Worm (Caenorhabditis elegans) whole organism, L4 larva: Measurements from ENCODE around the gene npr-2.

Source experiments
- F49E8.2 ChIP-seq: sonication (generic microtip); optimal IDR thresholded peaks from 2 replicates; lab custom pipeline; 2016; ENCODE audit warnings: missing compliant biosample characterization, mild to moderate bottlenecking, missing genetic modification characterization, borderline replicate concordance
- R02D3.7 ChIP-seq: fragments of 150-350 bp; sonication (generic microtip); optimal IDR thresholded peaks from 3 replicates; lab custom pipeline; 2014; ENCODE audit warnings: missing biosample characterization, missing genetic modification characterization
- T20F7.1 ChIP-seq: fragments of 200-800 bp; sonication (Bioruptor generic); optimal IDR thresholded peaks from 2 replicates; lab custom pipeline; 2018; ENCODE audit warnings: mild to moderate bottlenecking, missing genetic modification characterization, missing compliant biosample characterization
- Y48G9A.11 ChIP-seq: fragments of 200-800 bp; sonication (Bioruptor generic); IDR thresholded peaks from 2 replicates; pipeline ENCODE4 v1.3.6; 2022; ENCODE audit warnings: missing genetic modification reagents, missing genetic modification characterization, missing compliant biosample characterization
- Y75B8A.6 ChIP-seq: fragments of 200-800 bp; sonication (Bioruptor generic); IDR thresholded peaks from 2 replicates; pipeline ENCODE4 v1.3.6; 2022; ENCODE audit warnings: missing genetic modification reagents, missing genetic modification characterization, missing compliant biosample characterization
- aha-1 ChIP-seq: fragments of 150-350 bp; peaks from one replicate; lab custom pipeline; 2014; ENCODE audit warnings: missing biosample characterization, missing genetic modification characterization
- ama-1 ChIP-seq: fragments of 150-350 bp; optimal IDR thresholded peaks from 2 replicates; lab custom pipeline; 2014; ENCODE audit warnings: inconsistent platforms, mixed read lengths
- ceh-20 ChIP-seq: fragments of 200-800 bp; sonication (Bioruptor generic); IDR thresholded peaks from 2 replicates; pipeline ENCODE4 v1.3.6; 2022; ENCODE audit warnings: missing genetic modification reagents, missing genetic modification characterization, missing compliant biosample characterization
- ceh-44 ChIP-seq: fragments of 200-800 bp; sonication (Bioruptor generic); IDR thresholded peaks from 2 replicates; pipeline ENCODE4 v1.3.6; 2022; ENCODE audit warnings: missing genetic modification reagents, missing genetic modification characterization, missing compliant biosample characterization
- cey-2 ChIP-seq: sonication (generic microtip); optimal IDR thresholded peaks from 3 replicates; lab custom pipeline; 2017; ENCODE audit warnings: missing genetic modification characterization, mild to moderate bottlenecking, missing compliant biosample characterization, antibody characterized with exemption, borderline replicate concordance; ENCODE audit not compliant: insufficient read depth
- ctbp-1 ChIP-seq: fragments of 200-800 bp; sonication (Bioruptor generic); IDR thresholded peaks from 2 replicates; pipeline ENCODE4 v1.3.6; 2022; ENCODE audit warnings: missing genetic modification reagents, missing genetic modification characterization, missing compliant biosample characterization
- daf-12 ChIP-seq: fragments of 150-350 bp; optimal IDR thresholded peaks from 2 replicates; lab custom pipeline; 2014; ENCODE audit warnings: missing biosample characterization, missing genetic modification reagents, missing genetic modification characterization
- daf-16 ChIP-seq, 3 experiments: sonication (generic microtip); optimal IDR thresholded peaks; 2 replicates each; lab custom pipeline; 2016 to 2017; ENCODE audit warnings: missing genetic modification characterization in 3 of 3, missing genetic modification reagents in 3 of 3, mild to moderate bottlenecking in 2 of 3, missing compliant biosample characterization in 2 of 3, missing biosample characterization in 1 of 3, moderate library complexity in 1 of 3
- dmd-9 ChIP-seq: fragments of 200-800 bp; sonication (Bioruptor generic); IDR thresholded peaks from 2 replicates; pipeline ENCODE4 v1.3.6; 2022; ENCODE audit warnings: missing genetic modification reagents, missing genetic modification characterization, missing compliant biosample characterization
- dpl-1 ChIP-seq: fragments of 150-350 bp; optimal IDR thresholded peaks from 2 replicates; lab custom pipeline; 2014; ENCODE audit warnings: missing biosample characterization, missing genetic modification reagents, missing genetic modification characterization
- dve-1 ChIP-seq: sonication (generic microtip); optimal IDR thresholded peaks from 2 replicates; lab custom pipeline; 2017; ENCODE audit warnings: antibody characterized with exemption, mild to moderate bottlenecking, missing genetic modification characterization, missing compliant biosample characterization; ENCODE audit not compliant: insufficient read depth
- egl-27 ChIP-seq: sonication (generic microtip); optimal IDR thresholded peaks from 3 replicates; lab custom pipeline; 2017; ENCODE audit warnings: missing biosample characterization, missing genetic modification reagents, missing genetic modification characterization
- fkh-10 ChIP-seq: fragments of 150-350 bp; optimal IDR thresholded peaks from 2 replicates; lab custom pipeline; 2014; ENCODE audit warnings: missing biosample characterization, missing genetic modification reagents, missing genetic modification characterization
- hmg-1.1 ChIP-seq: fragments of 200-800 bp; sonication (Bioruptor generic); IDR thresholded peaks from 2 replicates; pipeline ENCODE4 v1.3.6; 2022; ENCODE audit warnings: missing genetic modification reagents, missing genetic modification characterization, missing compliant biosample characterization
- jun-1 ChIP-seq: fragments of 150-350 bp; optimal IDR thresholded peaks from 2 replicates; lab custom pipeline; 2014; ENCODE audit warnings: missing biosample characterization, missing genetic modification reagents, missing genetic modification characterization
- lin-1 ChIP-seq: fragments of 200-800 bp; sonication (Bioruptor generic); IDR thresholded peaks from 2 replicates; pipeline ENCODE4 v1.3.6; 2022; ENCODE audit warnings: missing genetic modification reagents, missing genetic modification characterization, missing compliant biosample characterization
- lin-13 ChIP-seq: fragments of 150-350 bp; optimal IDR thresholded peaks from 2 replicates; lab custom pipeline; 2014; ENCODE audit warnings: missing biosample characterization, missing genetic modification reagents, missing genetic modification characterization
- lin-29 ChIP-seq: fragments of 200-800 bp; sonication (Bioruptor generic); IDR thresholded peaks from 2 replicates; pipeline ENCODE4 v1.3.6; 2022; ENCODE audit warnings: missing genetic modification reagents, missing genetic modification characterization, missing compliant biosample characterization
- lin-39 ChIP-seq: fragments of 150-350 bp; optimal IDR thresholded peaks from 2 replicates; lab custom pipeline; 2014; ENCODE audit warnings: missing biosample characterization, missing genetic modification reagents, missing genetic modification characterization
- lir-3 ChIP-seq: sonication (generic microtip); optimal IDR thresholded peaks from 2 replicates; lab custom pipeline; 2016; ENCODE audit warnings: mild to moderate bottlenecking, missing genetic modification characterization, missing compliant biosample characterization
- lsy-2 ChIP-seq, 2 experiments: fragments of 150-350 bp in 1 of 2; sonication (generic microtip) in 1 of 2; optimal IDR thresholded peaks; 2 replicates each; lab custom pipeline; 2014 to 2017; ENCODE audit warnings: missing biosample characterization in 2 of 2, missing genetic modification characterization in 2 of 2
- madf-5 ChIP-seq, 2 experiments: fragments of 200-800 bp; sonication (Bioruptor generic); IDR thresholded peaks; 2 replicates each; pipeline ENCODE4 v1.3.6; 2022; ENCODE audit warnings: missing compliant biosample characterization in 2 of 2, missing genetic modification characterization in 2 of 2
- madf-9 ChIP-seq: fragments of 200-800 bp; sonication (Bioruptor generic); conservative IDR thresholded peaks from 2 replicates; pipeline ENCODE4 v1.3.6; 2022; ENCODE audit warnings: missing genetic modification reagents, missing genetic modification characterization, missing compliant biosample characterization
- mdl-1 ChIP-seq, 2 experiments: fragments of 150-350 bp in 1 of 2; sonication (generic microtip) in 1 of 2; optimal IDR thresholded peaks; 2 replicates each; lab custom pipeline; 2014 to 2017; ENCODE audit warnings: missing biosample characterization in 2 of 2, missing genetic modification characterization in 2 of 2
- mes-2 ChIP-seq: sonication (generic microtip); optimal IDR thresholded peaks from 2 replicates; lab custom pipeline; 2016; ENCODE audit warnings: missing genotype, mild to moderate bottlenecking, missing genetic modification characterization, missing compliant biosample characterization; ENCODE audit not compliant: poor library complexity, severe bottlenecking
- mxl-2 ChIP-seq: fragments of 200-800 bp; sonication (Bioruptor generic); conservative IDR thresholded peaks from 2 replicates; pipeline ENCODE4 v1.3.6; 2022; ENCODE audit warnings: missing genetic modification reagents, missing genetic modification characterization, missing compliant biosample characterization
- nhr-10 ChIP-seq: fragments of 150-350 bp; optimal IDR thresholded peaks from 2 replicates; lab custom pipeline; 2014; ENCODE audit warnings: missing biosample characterization, missing genetic modification characterization
- nhr-111 ChIP-seq: fragments of 200-800 bp; sonication (Bioruptor generic); optimal IDR thresholded peaks from 2 replicates; lab custom pipeline; 2018; ENCODE audit warnings: mild to moderate bottlenecking, missing genetic modification characterization, missing compliant biosample characterization
- nhr-237 ChIP-seq: sonication (generic microtip); optimal IDR thresholded peaks from 2 replicates; lab custom pipeline; 2017; ENCODE audit warnings: missing biosample characterization, missing genetic modification characterization
- nhr-25 ChIP-seq: sonication (generic microtip); optimal IDR thresholded peaks from 2 replicates; lab custom pipeline; 2017; ENCODE audit warnings: missing genetic modification characterization, mild to moderate bottlenecking, missing compliant biosample characterization, antibody characterized with exemption, moderate library complexity, borderline replicate concordance; ENCODE audit not compliant: insufficient read depth
- nhr-41 ChIP-seq: fragments of 200-800 bp; sonication (Bioruptor generic); IDR thresholded peaks from 2 replicates; pipeline ENCODE4 v1.3.6; 2022; ENCODE audit warnings: missing genetic modification reagents, missing genetic modification characterization, missing compliant biosample characterization
- nhr-6 ChIP-seq: fragments of 150-350 bp; optimal IDR thresholded peaks from 2 replicates; lab custom pipeline; 2014; ENCODE audit warnings: missing biosample characterization, missing genetic modification characterization
- pha-4 ChIP-seq, 2 experiments: fragments of 150-350 bp in 1 of 2; fragments of 200-800 bp in 1 of 2; sonication (Bioruptor generic) in 1 of 2; IDR thresholded peaks in 1 of 2; optimal IDR thresholded peaks in 1 of 2; 2 replicates each; pipeline versions ENCODE4 v1.3.6 to Lab custom; 2014 to 2022; ENCODE audit warnings: missing genetic modification characterization in 2 of 2, missing genetic modification reagents in 2 of 2, missing biosample characterization in 1 of 2, missing compliant biosample characterization in 1 of 2
- rbr-2 ChIP-seq: sonication (generic microtip); optimal IDR thresholded peaks from 2 replicates; lab custom pipeline; 2016; ENCODE audit warnings: missing genotype, missing genetic modification characterization, missing compliant biosample characterization
- saeg-2 ChIP-seq: fragments of 200-800 bp; sonication (Bioruptor generic); IDR thresholded peaks from 2 replicates; pipeline ENCODE4 v1.3.6; 2022; ENCODE audit warnings: missing genetic modification reagents, missing genetic modification characterization, missing compliant biosample characterization
- sdz-12 ChIP-seq: fragments of 200-800 bp; sonication (Bioruptor generic); optimal IDR thresholded peaks from 2 replicates; lab custom pipeline; 2018; ENCODE audit warnings: mild to moderate bottlenecking, missing genetic modification characterization, missing compliant biosample characterization
- skn-1 ChIP-seq: fragments of 150-350 bp; optimal IDR thresholded peaks from 2 replicates; lab custom pipeline; 2014; ENCODE audit warnings: missing biosample characterization, missing genetic modification characterization
- snpc-1.2 ChIP-seq: fragments of 200-800 bp; sonication (Bioruptor generic); IDR thresholded peaks from 2 replicates; pipeline ENCODE4 v1.3.6; 2022; ENCODE audit warnings: missing genetic modification reagents, missing genetic modification characterization, missing compliant biosample characterization
- snpc-4 ChIP-seq: fragments of 150-350 bp; optimal IDR thresholded peaks from 2 replicates; lab custom pipeline; 2014; ENCODE audit warnings: missing biosample characterization, missing genetic modification characterization
- spr-1 ChIP-seq: sonication (generic microtip); optimal IDR thresholded peaks from 2 replicates; lab custom pipeline; 2016; ENCODE audit warnings: mild to moderate bottlenecking, missing genetic modification characterization, missing compliant biosample characterization
- spr-3 ChIP-seq: fragments of 200-800 bp; sonication (Bioruptor generic); optimal IDR thresholded peaks from 2 replicates; lab custom pipeline; 2018; ENCODE audit warnings: mild to moderate bottlenecking, missing genetic modification characterization, missing compliant biosample characterization
- tag-97 ChIP-seq: fragments of 200-800 bp; sonication (Bioruptor generic); IDR thresholded peaks from 2 replicates; pipeline ENCODE4 v1.3.6; 2022; ENCODE audit warnings: missing genetic modification characterization, missing compliant biosample characterization
- zfp-2 ChIP-seq: sonication (generic microtip); optimal IDR thresholded peaks from 2 replicates; lab custom pipeline; 2016; ENCODE audit warnings: mild to moderate bottlenecking, missing genetic modification characterization, missing compliant biosample characterization
- ztf-11 ChIP-seq: fragments of 150-350 bp; optimal IDR thresholded peaks from 2 replicates; lab custom pipeline; 2014; ENCODE audit warnings: missing biosample characterization, missing genetic modification characterization
- ztf-7 ChIP-seq: fragments of 150-350 bp; optimal IDR thresholded peaks from 2 replicates; lab custom pipeline; 2014; ENCODE audit warnings: missing biosample characterization, missing genetic modification characterization

The npr-2 gene

ce11 chrIV:9527002-9527401, 52.9 kb downstream of the npr-2 start (continued):
- no peak for TF ChIP-seq ceh-20 (GFP tag; lab: Robert Waterston, UW)
- no peak for TF ChIP-seq fkh-10 (GFP tag; lab: Kevin White, UChicago)
- no peak for TF ChIP-seq ctbp-1 (GFP tag; lab: Robert Waterston, UW)
- TF ChIP-seq skn-1 (tag; lab: Kevin White, UChicago), result no peak
- TF ChIP-seq nhr-6, result peak; percentile 9
- TF ChIP-seq lin-13, result no peak
- TF ChIP-seq dve-1 (tag; lab: Kevin White, UChicago), result peak; percentile 60
- no peak for TF ChIP-seq nhr-41
- no peak for TF ChIP-seq jun-1 (tag; lab: Kevin White, UChicago)
- TF ChIP-seq hmg-1.1, result no peak
- TF ChIP-seq nhr-237 (tag; lab: Kevin White, UChicago), result no peak
- no peak for TF ChIP-seq snpc-1.2
- no peak for TF ChIP-seq lin-39 (tag; lab: Kevin White, UChicago)
- TF ChIP-seq sdz-12, result no peak
- no peak for TF ChIP-seq lsy-2 (tag; optimal IDR thresholded peaks at IDR 0.05; lab: Kevin White, UChicago)
- no peak for TF ChIP-seq cey-2 (tag; lab: Kevin White, UChicago)
- no peak for TF ChIP-seq pha-4 (GFP tag; IDR thresholded peaks at IDR 0.05; lab: Robert Waterston, UW)
- TF ChIP-seq pha-4 (tag; optimal IDR thresholded peaks at IDR 0.05; lab: Kevin White, UChicago), result no peak
- TF ChIP-seq madf-5 (GFP tag; IDR thresholded peaks at IDR 0.05; lab: Robert Waterston, UW), result 0 out of 4 replicates have a peak, but pooled peaks of 1 of the 2 experiments have one; percentile 36
- no peak for TF ChIP-seq lin-29
- no peak for TF ChIP-seq snpc-4 (tag; lab: Kevin White, UChicago)
- TF ChIP-seq madf-9, result no peak
- TF ChIP-seq lin-1, result no peak
- no peak for TF ChIP-seq tag-97
- TF ChIP-seq spr-3, result no peak
- no peak for TF ChIP-seq dmd-9
- no peak for TF ChIP-seq F49E8.2 (tag; lab: Kevin White, UChicago)
- no peak for TF ChIP-seq daf-16 (GFP tag; optimal IDR thresholded peaks at IDR 0.05; lab: Kevin White, UChicago)
- TF ChIP-seq daf-16 (tag; optimal IDR thresholded peaks at IDR 0.05; lab: Kevin White, UChicago), result peak; percentile 15
- no peak for TF ChIP-seq ceh-44 (GFP tag; lab: Robert Waterston, UW)
- no peak for TF ChIP-seq mdl-1 (tag; optimal IDR thresholded peaks at IDR 0.05; lab: Kevin White, UChicago)
- TF ChIP-seq ztf-11 (tag; lab: Kevin White, UChicago), result no peak
- TF ChIP-seq lir-3 (tag; lab: Kevin White, UChicago), result no peak
- no peak for TF ChIP-seq nhr-111 (GFP tag; lab: Kevin White, UChicago)
- no peak for TF ChIP-seq aha-1 (tag; lab: Kevin White, UChicago)
- peak; percentile 47 for TF ChIP-seq T20F7.1 (GFP tag; lab: Kevin White, UChicago)
- no peak for TF ChIP-seq nhr-10 (tag; lab: Kevin White, UChicago)
- no peak for TF ChIP-seq ztf-7 (tag; lab: Kevin White, UChicago)
- no peak for TF ChIP-seq egl-27 (tag; lab: Kevin White, UChicago)
- no peak for TF ChIP-seq mes-2 (tag; lab: Kevin White, UChicago)
- TF ChIP-seq zfp-2 (tag; lab: Kevin White, UChicago), result no peak
- no peak for TF ChIP-seq dpl-1 (GFP tag; lab: Kevin White, UChicago)
- TF ChIP-seq Y75B8A.6, result no peak
- no peak for TF ChIP-seq rbr-2 (tag; lab: Kevin White, UChicago)
- no peak for TF ChIP-seq spr-1 (tag; lab: Kevin White, UChicago)
- no peak for TF ChIP-seq Y48G9A.11 (GFP tag; lab: Robert Waterston, UW)
- no peak for TF ChIP-seq daf-12
- no peak for TF ChIP-seq R02D3.7
- TF ChIP-seq saeg-2 (GFP tag; lab: Robert Waterston, UW), result no peak
- TF ChIP-seq nhr-25 (tag; lab: Kevin White, UChicago), result no peak
- TF ChIP-seq mxl-2 (GFP tag; lab: Robert Waterston, UW), result no peak
- TF ChIP-seq ama-1 (lab: Kevin White, UChicago), result no peak
